Fruit fly (Drosophila melanogaster) whole organism, embryonic: ENCODE measurements around the gene p24-1.

Experiments used
- BEAF-32 ChIP-seq: fragments of 200-800 bp; sonication (Bioruptor generic); optimal IDR thresholded peaks from 3 replicates; lab custom pipeline; 2017; ENCODE audit warnings: missing biosample characterization, missing genetic modification characterization, mild to moderate bottlenecking, moderate library complexity, missing genetic modification reagents
- Bgb ChIP-seq: fragments of 200-800 bp; sonication (Bioruptor generic); IDR thresholded peaks from 2 replicates; pipeline ENCODE4 v1.3.6; 2022; ENCODE audit warnings: missing biosample characterization, missing genetic modification characterization; ENCODE audit not compliant: partially characterized antibody
- CG11093 ChIP-seq: fragments of 200-800 bp; sonication (Bioruptor generic); IDR thresholded peaks from 3 replicates; pipeline ENCODE4 v1.3.6; 2022; ENCODE audit warnings: missing biosample characterization, missing genetic modification characterization
- CG12391 ChIP-seq: fragments of 200-800 bp; sonication (Bioruptor generic); optimal IDR thresholded peaks from 3 replicates; lab custom pipeline; 2018; ENCODE audit warnings: missing biosample characterization, mild to moderate bottlenecking, missing genetic modification characterization, moderate library complexity
- CG12769 ChIP-seq: fragments of 200-800 bp; sonication (Bioruptor generic); optimal IDR thresholded peaks from 2 replicates; lab custom pipeline; 2019; ENCODE audit warnings: missing biosample characterization, mild to moderate bottlenecking, missing genetic modification characterization, moderate library complexity
- CG14710 ChIP-seq: fragments of 200-800 bp; sonication (Bioruptor generic); optimal IDR thresholded peaks from 3 replicates; lab custom pipeline; 2019; ENCODE audit warnings: missing biosample characterization, mild to moderate bottlenecking, missing genetic modification characterization, moderate library complexity
- CG16813 ChIP-seq: fragments of 200-800 bp; sonication (Bioruptor generic); IDR thresholded peaks from 3 replicates; pipeline ENCODE4 v1.3.6; 2022; ENCODE audit warnings: missing biosample characterization, missing genetic modification characterization; ENCODE audit not compliant: partially characterized antibody
- CG16815 ChIP-seq: fragments of 200-800 bp; sonication (Bioruptor generic); optimal IDR thresholded peaks from 3 replicates; lab custom pipeline; 2017; ENCODE audit warnings: missing biosample characterization, mild to moderate bottlenecking, missing genetic modification characterization
- CG17385 ChIP-seq: fragments of 200-800 bp; sonication (Bioruptor generic); optimal IDR thresholded peaks from 3 replicates; lab custom pipeline; 2018; ENCODE audit warnings: missing biosample characterization, mild to moderate bottlenecking, missing genetic modification characterization
- CG17912 ChIP-seq: fragments of 200-800 bp; sonication (Bioruptor generic); optimal IDR thresholded peaks from 2 replicates; lab custom pipeline; 2018; ENCODE audit warnings: missing biosample characterization, mild to moderate bottlenecking, missing genetic modification characterization
- CG18599 ChIP-seq: fragments of 200-800 bp; sonication (Bioruptor generic); optimal IDR thresholded peaks from 3 replicates; lab custom pipeline; 2017; ENCODE audit warnings: missing biosample characterization, missing genetic modification characterization, mild to moderate bottlenecking, moderate library complexity, missing genetic modification reagents
- CG34422 ChIP-seq: fragments of 200-800 bp; sonication (Bioruptor generic); IDR thresholded peaks from 3 replicates; pipeline ENCODE4 v1.3.6; 2022; ENCODE audit warnings: missing biosample characterization, missing genetic modification characterization
- CG6654 ChIP-seq: fragments of 200-800 bp; sonication (Bioruptor generic); optimal IDR thresholded peaks from 2 replicates; lab custom pipeline; 2017; ENCODE audit warnings: missing biosample characterization, mild to moderate bottlenecking, missing genetic modification characterization
- CG8281 ChIP-seq: fragments of 200-800 bp; sonication (Bioruptor generic); optimal IDR thresholded peaks from 2 replicates; lab custom pipeline; 2018; ENCODE audit warnings: missing biosample characterization, mild to moderate bottlenecking, missing genetic modification characterization, moderate library complexity
- D ChIP-seq, 2 experiments: fragments of 200-800 bp in 1 of 2; fragments of >200 bp in 1 of 2; sonication (Bioruptor generic) in 1 of 2; optimal IDR thresholded peaks; 2 replicates in 1 of 2; 3 replicates in 1 of 2; lab custom pipeline; 2017; ENCODE audit warnings: mild to moderate bottlenecking in 1 of 2, missing biosample characterization in 1 of 2, missing genetic modification characterization in 1 of 2, missing genetic modification reagents in 1 of 2
- E2f2 ChIP-seq: fragments of 200-800 bp; sonication (Bioruptor generic); IDR thresholded peaks from 2 replicates; pipeline ENCODE4 v1.3.6; 2022; ENCODE audit warnings: missing biosample characterization, missing genetic modification characterization
- Eip74EF ChIP-seq, 2 experiments: fragments of 200-800 bp in 1 of 2; fragments of >200 bp in 1 of 2; sonication (Bioruptor generic) in 1 of 2; optimal IDR thresholded peaks; 2 replicates each; lab custom pipeline; 2017 to 2019; ENCODE audit warnings: missing biosample characterization in 2 of 2, missing genetic modification characterization in 2 of 2, mild to moderate bottlenecking in 1 of 2, moderate library complexity in 1 of 2
- Lhr ChIP-seq: fragments of 200-800 bp; sonication (Bioruptor generic); optimal IDR thresholded peaks from 3 replicates; lab custom pipeline; 2017; ENCODE audit warnings: mild to moderate bottlenecking, missing biosample characterization, missing genetic modification reagents, missing genetic modification characterization
- Mes4 ChIP-seq: fragments of 200-800 bp; sonication (Bioruptor generic); optimal IDR thresholded peaks from 2 replicates; lab custom pipeline; 2016; ENCODE audit warnings: missing biosample characterization, missing genetic modification characterization
- Myb ChIP-seq: fragments of 200-800 bp; sonication (Bioruptor generic); optimal IDR thresholded peaks from 2 replicates; lab custom pipeline; 2016; ENCODE audit warnings: missing biosample characterization, missing genetic modification characterization
- Rfx ChIP-seq: fragments of 200-800 bp; sonication (Bioruptor generic); IDR thresholded peaks from 2 replicates; pipeline ENCODE4 v1.3.6; 2022; ENCODE audit warnings: missing biosample characterization, missing genetic modification characterization
- Vsx1 ChIP-seq: fragments of 200-800 bp; sonication (Bioruptor generic); optimal IDR thresholded peaks from 2 replicates; lab custom pipeline; 2017; ENCODE audit warnings: missing biosample characterization, mild to moderate bottlenecking, missing genetic modification characterization, missing genetic modification reagents
- abd-A ChIP-seq: fragments of 200-800 bp; sonication (Bioruptor generic); optimal IDR thresholded peaks from 3 replicates; lab custom pipeline; 2019; ENCODE audit warnings: missing biosample characterization, mild to moderate bottlenecking, missing genetic modification characterization, moderate library complexity
- amos ChIP-seq: fragments of 200-800 bp; sonication (Bioruptor generic); IDR thresholded peaks from 2 replicates; pipeline ENCODE4 v1.3.6; 2022; ENCODE audit warnings: missing biosample characterization, missing genetic modification characterization; ENCODE audit not compliant: partially characterized antibody
- ap ChIP-seq: fragments of 200-800 bp; sonication (Bioruptor generic); IDR thresholded peaks from 2 replicates; pipeline ENCODE4 v1.3.6; 2022; ENCODE audit warnings: missing biosample characterization, missing genetic modification characterization
- bsh ChIP-seq, 2 experiments: fragments of 200-800 bp; sonication (Bioruptor generic); optimal IDR thresholded peaks; 2 replicates each; lab custom pipeline; 2017 to 2018; ENCODE audit warnings: mild to moderate bottlenecking in 2 of 2, missing biosample characterization in 2 of 2, missing genetic modification characterization in 2 of 2, moderate library complexity in 1 of 2
- crp ChIP-seq, 2 experiments: fragments of 200-800 bp; sonication (Bioruptor generic); optimal IDR thresholded peaks; 2 replicates in 1 of 2; 3 replicates in 1 of 2; lab custom pipeline; 2017; ENCODE audit warnings: missing biosample characterization in 2 of 2, missing genetic modification characterization in 2 of 2, mild to moderate bottlenecking in 1 of 2, moderate library complexity in 1 of 2
- ems ChIP-seq: fragments of 200-800 bp; sonication (Bioruptor generic); optimal IDR thresholded peaks from 3 replicates; lab custom pipeline; 2016; ENCODE audit warnings: missing biosample characterization, missing genetic modification characterization
- eve ChIP-seq, 2 experiments: fragments of >200 bp; optimal IDR thresholded peaks; 2 replicates each; lab custom pipeline; 2017; ENCODE audit warnings: missing biosample characterization in 2 of 2, missing genetic modification characterization in 2 of 2
- hkb ChIP-seq, 2 experiments: fragments of 200-800 bp in 1 of 2; fragments of >200 bp in 1 of 2; sonication (Bioruptor generic) in 1 of 2; IDR thresholded peaks in 1 of 2; optimal IDR thresholded peaks in 1 of 2; 2 replicates each; pipeline versions ENCODE4 v1.3.6 to Lab custom; 2017 to 2022; ENCODE audit warnings: missing biosample characterization in 1 of 2, missing genetic modification characterization in 1 of 2
- insv ChIP-seq, 2 experiments: fragments of 200-800 bp; sonication (Bioruptor generic); optimal IDR thresholded peaks; 3 replicates each; lab custom pipeline; 2016 to 2018; ENCODE audit warnings: missing biosample characterization in 2 of 2, missing genetic modification characterization in 2 of 2
- kah ChIP-seq: fragments of 200-800 bp; sonication (Bioruptor generic); optimal IDR thresholded peaks from 2 replicates; lab custom pipeline; 2018; ENCODE audit warnings: missing biosample characterization, mild to moderate bottlenecking, missing genetic modification characterization
- lilli ChIP-seq: fragments of 200-800 bp; sonication (Bioruptor generic); optimal IDR thresholded peaks from 3 replicates; lab custom pipeline; 2016; ENCODE audit warnings: missing biosample characterization, missing genetic modification characterization
- lov ChIP-seq, 2 experiments: fragments of 200-800 bp in 1 of 2; fragments of >200 bp in 1 of 2; sonication (Bioruptor generic) in 1 of 2; IDR thresholded peaks in 1 of 2; optimal IDR thresholded peaks in 1 of 2; 2 replicates in 1 of 2; 3 replicates in 1 of 2; pipeline versions ENCODE4 v1.3.6 to Lab custom; 2017 to 2022; ENCODE audit warnings: missing biosample characterization in 1 of 2, missing genetic modification characterization in 1 of 2
- nom ChIP-seq: fragments of 200-800 bp; sonication (Bioruptor generic); optimal IDR thresholded peaks from 2 replicates; lab custom pipeline; 2017; ENCODE audit warnings: missing biosample characterization, missing genetic modification characterization, mild to moderate bottlenecking, moderate library complexity, missing genetic modification reagents
- row ChIP-seq: fragments of 200-800 bp; sonication (Bioruptor generic); IDR thresholded peaks from 3 replicates; pipeline ENCODE4 v1.3.6; 2022; ENCODE audit warnings: missing biosample characterization, missing genetic modification characterization
- sens ChIP-seq: fragments of 200-800 bp; sonication (Bioruptor generic); peaks from one replicate; lab custom pipeline; 2016; ENCODE audit warnings: missing biosample characterization, missing genetic modification characterization
- sim ChIP-seq: fragments of 200-800 bp; sonication (Bioruptor generic); IDR thresholded peaks from 2 replicates; pipeline ENCODE4 v1.3.6; 2022; ENCODE audit warnings: missing biosample characterization, missing genetic modification characterization
- slbo ChIP-seq: fragments of 200-800 bp; sonication (Bioruptor generic); IDR thresholded peaks from 2 replicates; pipeline ENCODE4 v1.3.6; 2022; ENCODE audit warnings: missing biosample characterization, missing genetic modification characterization
- sqz ChIP-seq: fragments of 200-800 bp; sonication (Bioruptor generic); optimal IDR thresholded peaks from 3 replicates; lab custom pipeline; 2018; ENCODE audit warnings: missing biosample characterization, mild to moderate bottlenecking, missing genetic modification characterization
- sug ChIP-seq: fragments of 200-800 bp; optimal IDR thresholded peaks from 2 replicates; lab custom pipeline; 2019; ENCODE audit warnings: missing biosample characterization, mild to moderate bottlenecking, missing genetic modification characterization, moderate library complexity
- tgo ChIP-seq: fragments of 200-800 bp; sonication (Bioruptor generic); IDR thresholded peaks from 3 replicates; pipeline ENCODE4 v1.3.6; 2022; ENCODE audit warnings: missing biosample characterization, missing genetic modification characterization
- vvl ChIP-seq: fragments of 200-800 bp; sonication (Bioruptor generic); IDR thresholded peaks from 2 replicates; pipeline ENCODE4 v1.3.6; 2022; ENCODE audit warnings: missing biosample characterization, missing genetic modification characterization

p24-1 gene

dm6 chrX:11806867-11807747 lies 45.2 kb downstream of the p24-1 start, which contains the start of gene Hsc70-3 (continued):
- peak in 1 of 2 experiments; percentile 70 for TF ChIP-seq bsh (GFP tag; optimal IDR thresholded peaks at IDR 0.05; lab: Kevin White, UChicago)
- TF ChIP-seq Bgb (GFP tag; lab: Robert Waterston, UW) = peak; percentile 56; the same call in 1 of the 2 replicates
- peak; percentile 7 for TF ChIP-seq Mes4 (GFP tag; lab: Kevin White, UChicago)
- no peak for TF ChIP-seq eve (GFP tag; optimal IDR thresholded peaks at IDR 0.05; lab: Kevin White, UChicago)
- TF ChIP-seq CG18599 (GFP tag; lab: Kevin White, UChicago) = peak; percentile 4
- 0 out of 2 replicates have a peak, but pooled peaks have one; percentile 17 for TF ChIP-seq sim
- peak; percentile 54 for TF ChIP-seq CG12391
- peak; percentile 18 for TF ChIP-seq CG17912 (GFP tag; lab: Kevin White, UChicago)

DNA sequence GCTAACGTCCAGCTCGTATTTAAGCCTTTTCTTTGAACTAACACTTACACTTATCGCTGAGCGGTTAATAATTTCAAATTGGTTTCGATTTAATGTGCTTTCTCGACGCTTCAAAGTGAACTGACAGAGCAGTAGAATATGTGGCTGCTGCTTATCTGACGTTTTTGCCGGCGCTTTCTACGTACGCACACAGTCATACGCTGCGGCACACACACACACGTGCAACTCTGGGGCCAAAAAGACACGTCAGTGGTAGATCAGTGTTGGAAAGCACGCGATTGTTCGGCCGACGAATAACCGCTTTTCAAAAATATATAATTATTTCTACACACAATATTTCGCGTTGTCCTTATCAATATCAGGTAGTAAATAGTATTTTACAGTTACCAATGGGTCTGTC lies 46.1 kb downstream of the p24-1 start:
- no peak for TF ChIP-seq tgo (GFP tag; lab: Robert Waterston, UW)
- peak; percentile 15 for TF ChIP-seq CG14710 (tag; lab: Kevin White, UChicago)
- no peak for TF ChIP-seq CG16815 (GFP tag; lab: Kevin White, UChicago)
- peak; percentile 27; the same call in 1 of the 2 replicates for TF ChIP-seq slbo (GFP tag; lab: Robert Waterston, UW)
- TF ChIP-seq kah (GFP tag; lab: Kevin White, UChicago) = no peak
- TF ChIP-seq Myb (GFP tag; lab: Kevin White, UChicago) = peak; percentile 89
- TF ChIP-seq CG17385 = no peak
- TF ChIP-seq nom (GFP tag; lab: Kevin White, UChicago) = peak; percentile 56
- TF ChIP-seq E2f2 = peak; percentile 56
- no peak for TF ChIP-seq Eip74EF (GFP tag; optimal IDR thresholded peaks at IDR 0.05; lab: Kevin White, UChicago)
- peak; percentile 30 for TF ChIP-seq BEAF-32 (GFP tag; lab: Kevin White, UChicago)
- 0 out of 2 replicates have a peak, but pooled peaks have one; percentile 21 for TF ChIP-seq amos (GFP tag; lab: Robert Waterston, UW)
- no peak for TF ChIP-seq CG11093
- TF ChIP-seq CG34422 = peak; percentile 81; the same call in 1 of the 3 replicates
- no peak for TF ChIP-seq CG8281 (tag; lab: Kevin White, UChicago)
- TF ChIP-seq Vsx1 (GFP tag; lab: Kevin White, UChicago) = no peak
- TF ChIP-seq lov (optimal IDR thresholded peaks at IDR 0.05; lab: Kevin White, UChicago) = no peak
- TF ChIP-seq lov (GFP tag; IDR thresholded peaks at IDR 0.05; lab: Robert Waterston, UW) = 0 out of 3 replicates have a peak, but pooled peaks have one; percentile 23
- no peak for TF ChIP-seq D (optimal IDR thresholded peaks at IDR 0.05; lab: Kevin White, UChicago)
- TF ChIP-seq D (GFP tag; optimal IDR thresholded peaks at IDR 0.05; lab: Kevin White, UChicago) = peak; percentile 4
- TF ChIP-seq CG6654 (GFP tag; lab: Kevin White, UChicago) = no peak
- TF ChIP-seq sug (tag; lab: Kevin White, UChicago) = peak; percentile 37
- peak; percentile 56 for TF ChIP-seq sens (GFP tag; lab: Kevin White, UChicago)
- peak; percentile 8 for TF ChIP-seq Lhr
- peak in 1 of 2 experiments; percentile 3 for TF ChIP-seq bsh (GFP tag; optimal IDR thresholded peaks at IDR 0.05; lab: Kevin White, UChicago)
- TF ChIP-seq insv (GFP tag; optimal IDR thresholded peaks at IDR 0.05; lab: Kevin White, UChicago) = no peak
- TF ChIP-seq Rfx (GFP tag; lab: Robert Waterston, UW) = peak; percentile 38; the same call in 1 of the 2 replicates
- peak; percentile 22 for TF ChIP-seq lilli (GFP tag; lab: Kevin White, UChicago)
- TF ChIP-seq hkb (optimal IDR thresholded peaks at IDR 0.05; lab: Kevin White, UChicago) = no peak
- peak; percentile 57 for TF ChIP-seq hkb (GFP tag; IDR thresholded peaks at IDR 0.05; lab: Robert Waterston, UW)
- TF ChIP-seq ap (GFP tag; lab: Robert Waterston, UW) = no peak
- peak; percentile 37; the same call in 1 of the 2 replicates for TF ChIP-seq vvl (GFP tag; lab: Robert Waterston, UW)
- TF ChIP-seq sqz (GFP tag; lab: Kevin White, UChicago) = no peak
- TF ChIP-seq row = 0 out of 3 replicates have a peak, but pooled peaks have one; percentile 8
- TF ChIP-seq ems = no peak
- TF ChIP-seq abd-A = no peak
- TF ChIP-seq crp (GFP tag; optimal IDR thresholded peaks at IDR 0.05; lab: Kevin White, UChicago) = no peak
- TF ChIP-seq CG12769 (tag; lab: Kevin White, UChicago) = no peak
- no peak for TF ChIP-seq CG16813 (GFP tag; lab: Robert Waterston, UW)
